Fruit fly (Drosophila melanogaster) whole organism, embryonic: ENCODE measurements around the gene Elp6.

Experiments used
- CG12104 ChIP-seq: fragments of 200-800 bp; sonication (Bioruptor generic); optimal IDR thresholded peaks from 3 replicates; lab custom pipeline; 2016; ENCODE audit warnings: missing biosample characterization, missing genetic modification characterization
- CG17186 ChIP-seq: fragments of 200-800 bp; sonication (Bioruptor generic); optimal IDR thresholded peaks from 3 replicates; lab custom pipeline; 2017; ENCODE audit warnings: missing biosample characterization, missing genetic modification reagents, missing genetic modification characterization
- CG8089 ChIP-seq: fragments of 200-800 bp; sonication (Bioruptor generic); optimal IDR thresholded peaks from 3 replicates; lab custom pipeline; 2016; ENCODE audit warnings: missing biosample characterization, missing genetic modification characterization
- Drgx ChIP-seq: fragments of 200-800 bp; sonication (Bioruptor generic); IDR thresholded peaks from 2 replicates; pipeline ENCODE4 v1.3.6; 2022; ENCODE audit warnings: missing biosample characterization, missing genetic modification characterization
- dpn ChIP-seq, 2 experiments: fragments of 200-800 bp; sonication (Bioruptor generic); optimal IDR thresholded peaks; 3 replicates each; lab custom pipeline; 2016; ENCODE audit warnings: missing biosample characterization in 2 of 2, missing genetic modification characterization in 2 of 2
- eyg ChIP-seq: fragments of 200-800 bp; sonication (Bioruptor generic); optimal IDR thresholded peaks from 3 replicates; lab custom pipeline; 2016; ENCODE audit warnings: missing biosample characterization, missing genetic modification characterization
- ftz-f1 ChIP-seq: fragments of 200-800 bp; sonication (Bioruptor generic); optimal IDR thresholded peaks from 2 replicates; lab custom pipeline; 2016; ENCODE audit warnings: missing biosample characterization, missing genetic modification characterization
- salm ChIP-seq: fragments of 200-800 bp; sonication (Bioruptor generic); optimal IDR thresholded peaks from 2 replicates; lab custom pipeline; 2018; ENCODE audit warnings: missing biosample characterization, mild to moderate bottlenecking, missing genetic modification characterization

DNA sequence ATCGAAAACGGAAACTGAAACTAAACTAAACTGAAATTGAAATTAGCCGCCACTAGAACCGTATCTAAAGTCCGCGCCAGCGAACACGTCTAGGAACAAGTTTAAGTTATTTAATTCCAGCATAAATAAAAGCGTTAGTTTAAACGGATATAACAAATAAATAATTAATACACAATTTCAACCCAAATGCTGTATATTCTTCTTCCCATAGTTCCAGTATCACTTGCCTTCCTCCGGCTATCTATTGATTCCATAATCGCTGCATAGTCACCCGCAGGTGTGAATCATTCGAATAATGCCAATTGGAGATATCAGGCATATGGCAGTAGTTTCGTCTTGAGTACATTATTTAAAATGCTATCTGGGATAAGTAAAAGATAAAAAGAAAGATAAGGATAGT, 18.4 kb upstream of the Elp6 start:
- no peak for TF ChIP-seq eyg (GFP tag; lab: Kevin White, UChicago)
- no peak for TF ChIP-seq Drgx (GFP tag; lab: Robert Waterston, UW)
- no peak for TF ChIP-seq CG12104
- TF ChIP-seq ftz-f1 (GFP tag; lab: Kevin White, UChicago) = no peak
- TF ChIP-seq CG8089 (GFP tag; lab: Kevin White, UChicago) = no peak
- no peak for TF ChIP-seq salm (tag; lab: Kevin White, UChicago)
- no peak for TF ChIP-seq CG17186 (GFP tag; lab: Kevin White, UChicago)
- no peak for TF ChIP-seq dpn (GFP tag; optimal IDR thresholded peaks at IDR 0.05; lab: Kevin White, UChicago)
